Fruit fly (Drosophila melanogaster) whole organism, wandering third instar larva: Measurements from ENCODE around the gene Faf2.
A peak's percentile ranks its signal among the peaks of the same experiment; 100 is the strongest.

Source experiments
- Abd-B ChIP-seq: fragments of >200 bp; optimal IDR thresholded peaks from 2 replicates; lab custom pipeline; 2017; ENCODE audit warnings: missing biosample characterization, missing genetic modification characterization
- CG32264 ChIP-seq: fragments of 200-800 bp; sonication (Bioruptor generic); optimal IDR thresholded peaks from 2 replicates; lab custom pipeline; 2016; ENCODE audit warnings: missing biosample characterization, missing genetic modification characterization
- CG9705 ChIP-seq: fragments of 200-800 bp; sonication (Bioruptor generic); optimal IDR thresholded peaks from 2 replicates; lab custom pipeline; 2018; ENCODE audit warnings: missing biosample characterization, mild to moderate bottlenecking, missing genetic modification characterization
- CrebA ChIP-seq: fragments of 200-800 bp; sonication (Bioruptor generic); optimal IDR thresholded peaks from 2 replicates; lab custom pipeline; 2016; ENCODE audit warnings: missing biosample characterization, mild to moderate bottlenecking, missing genetic modification characterization, borderline replicate concordance
- Dfd ChIP-seq: fragments of >200 bp; optimal IDR thresholded peaks from 2 replicates; lab custom pipeline; 2017; ENCODE audit warnings: missing biosample characterization, missing genetic modification characterization
- Dif ChIP-seq: fragments of 200-275, 200-300 bp; sonication (Bioruptor generic); optimal IDR thresholded peaks from 2 replicates; lab custom pipeline; 2018; ENCODE audit warnings: missing biosample characterization, missing genetic modification characterization; ENCODE audit not compliant: partially characterized antibody
- GATAd ChIP-seq: sonication (Bioruptor generic); optimal IDR thresholded peaks from 2 replicates; lab custom pipeline; 2016; ENCODE audit warnings: missing biosample characterization, missing genetic modification characterization
- HLH106 ChIP-seq: fragments of 200-800 bp; optimal IDR thresholded peaks from 3 replicates; lab custom pipeline; 2019; ENCODE audit warnings: missing biosample characterization, mild to moderate bottlenecking, missing genetic modification characterization, moderate library complexity
- Hnf4 ChIP-seq: fragments of 200-800 bp; sonication (Bioruptor generic); optimal IDR thresholded peaks from 2 replicates; lab custom pipeline; 2016; ENCODE audit warnings: missing biosample characterization, mild to moderate bottlenecking, missing genetic modification characterization
- Hr78 ChIP-seq: fragments of >200 bp; optimal IDR thresholded peaks from 2 replicates; lab custom pipeline; 2017; ENCODE audit warnings: missing biosample characterization, missing genetic modification characterization
- Hr83 ChIP-seq: fragments of 200-300 bp; sonication (Bioruptor generic); optimal IDR thresholded peaks from 2 replicates; lab custom pipeline; 2016; ENCODE audit warnings: missing biosample characterization, mild to moderate bottlenecking, missing genetic modification characterization, moderate library complexity; ENCODE audit not compliant: poor library complexity, severe bottlenecking
- Jra ChIP-seq: sonication (Bioruptor generic); optimal IDR thresholded peaks from 2 replicates; lab custom pipeline; 2016; ENCODE audit warnings: missing biosample characterization, missing genetic modification characterization
- Mio ChIP-seq: sonication (Bioruptor generic); optimal IDR thresholded peaks from 2 replicates; lab custom pipeline; 2016; ENCODE audit warnings: missing biosample characterization, missing genetic modification characterization
- Myc ChIP-seq: fragments of >200 bp; optimal IDR thresholded peaks from 2 replicates; lab custom pipeline; 2017
- N ChIP-seq: fragments of >200 bp; optimal IDR thresholded peaks from 2 replicates; lab custom pipeline; 2018; ENCODE audit warnings: missing biosample characterization, missing external identifiers, missing genetic modification characterization
- OdsH ChIP-seq: fragments of 200-800 bp; sonication (Bioruptor generic); optimal IDR thresholded peaks from 2 replicates; lab custom pipeline; 2016; ENCODE audit warnings: missing biosample characterization, mild to moderate bottlenecking, missing genetic modification characterization
- Rel ChIP-seq, 2 experiments: fragments of 200-800 bp; sonication (Bioruptor generic) in 1 of 2; optimal IDR thresholded peaks; 2 replicates in 1 of 2; 3 replicates in 1 of 2; lab custom pipeline; 2016 to 2019; ENCODE audit warnings: mild to moderate bottlenecking in 2 of 2, missing biosample characterization in 2 of 2, missing genetic modification characterization in 2 of 2, moderate library complexity in 1 of 2
- Sp1 ChIP-seq: fragments of 200-800 bp; sonication (Bioruptor generic); optimal IDR thresholded peaks from 3 replicates; lab custom pipeline; 2019; ENCODE audit warnings: missing biosample characterization, mild to moderate bottlenecking, missing genetic modification characterization, moderate library complexity
- Vsx2 ChIP-seq: fragments of 200-300, 225-300 bp; sonication (Bioruptor generic); optimal IDR thresholded peaks from 2 replicates; lab custom pipeline; 2018; ENCODE audit warnings: missing biosample characterization, missing genetic modification characterization; ENCODE audit not compliant: partially characterized antibody
- br ChIP-seq: fragments of 200-800 bp; sonication (Bioruptor generic); optimal IDR thresholded peaks from 2 replicates; lab custom pipeline; 2016; ENCODE audit warnings: missing biosample characterization, missing genetic modification characterization
- brk ChIP-seq: fragments of 200-800 bp; sonication (Bioruptor generic); optimal IDR thresholded peaks from 2 replicates; lab custom pipeline; 2016; ENCODE audit warnings: missing biosample characterization, mild to moderate bottlenecking, missing genetic modification characterization
- dl ChIP-seq, 2 experiments: fragments of 175-275, 200-275 bp in 1 of 2; fragments of 200-275 bp in 1 of 2; sonication (Bioruptor generic); optimal IDR thresholded peaks; lab custom pipeline; 2018; ENCODE audit warnings: mild to moderate bottlenecking in 2 of 2, missing biosample characterization in 2 of 2, missing genetic modification characterization in 2 of 2, moderate library complexity in 2 of 2; ENCODE audit not compliant: partially characterized antibody in 2 of 2, insufficient read depth in 1 of 2
- dmrt93B ChIP-seq: fragments of 200-800 bp; sonication (Bioruptor generic); optimal IDR thresholded peaks from 2 replicates; lab custom pipeline; 2018; ENCODE audit warnings: missing biosample characterization, mild to moderate bottlenecking, missing genetic modification characterization
- dsf ChIP-seq: sonication (Bioruptor generic); optimal IDR thresholded peaks from 2 replicates; lab custom pipeline; 2016; ENCODE audit warnings: missing biosample characterization, missing genetic modification characterization, borderline replicate concordance
- ey ChIP-seq: fragments of 200-800 bp; sonication (Bioruptor generic); optimal IDR thresholded peaks from 2 replicates; lab custom pipeline; 2016; ENCODE audit warnings: missing biosample characterization, missing genetic modification characterization
- foxo ChIP-seq, 2 experiments: fragments of 200-800 bp; sonication (Bioruptor generic); optimal IDR thresholded peaks; 2 replicates in 1 of 2; 3 replicates in 1 of 2; lab custom pipeline; 2016 to 2017; ENCODE audit warnings: missing biosample characterization in 2 of 2, missing genetic modification characterization in 2 of 2
- fru ChIP-seq: fragments of 200-800 bp; sonication (Bioruptor generic); optimal IDR thresholded peaks from 3 replicates; lab custom pipeline; 2016; ENCODE audit warnings: missing biosample characterization, mild to moderate bottlenecking, missing genetic modification characterization
- h ChIP-seq: fragments of 200-800 bp; sonication (Bioruptor generic); optimal IDR thresholded peaks from 3 replicates; lab custom pipeline; 2016; ENCODE audit warnings: missing biosample characterization, mild to moderate bottlenecking, missing genetic modification characterization
- jim ChIP-seq: fragments of 175-275, 200-325 bp; sonication (Bioruptor generic); optimal IDR thresholded peaks from 2 replicates; lab custom pipeline; 2016; ENCODE audit warnings: missing biosample characterization, mild to moderate bottlenecking, missing genetic modification characterization
- lola ChIP-seq: fragments of >200 bp; optimal IDR thresholded peaks from 2 replicates; lab custom pipeline; 2017; ENCODE audit warnings: missing biosample characterization, missing genetic modification characterization
- pan ChIP-seq: fragments of >200 bp; optimal IDR thresholded peaks from 2 replicates; lab custom pipeline; 2017
- psq ChIP-seq: fragments of 200-800 bp; sonication (Bioruptor generic); optimal IDR thresholded peaks from 3 replicates; lab custom pipeline; 2017; ENCODE audit warnings: missing biosample characterization, mild to moderate bottlenecking, missing genetic modification characterization, moderate library complexity
- rgr ChIP-seq: fragments of 200-800 bp; sonication (Bioruptor generic); optimal IDR thresholded peaks from 3 replicates; lab custom pipeline; 2016; ENCODE audit warnings: missing biosample characterization, mild to moderate bottlenecking, missing genetic modification characterization
- sage ChIP-seq: fragments of 200-800 bp; sonication (Bioruptor generic); optimal IDR thresholded peaks from 2 replicates; lab custom pipeline; 2016; ENCODE audit warnings: missing biosample characterization, mild to moderate bottlenecking, missing genetic modification characterization
- sv ChIP-seq: fragments of 200-800 bp; sonication (Bioruptor generic); optimal IDR thresholded peaks from 3 replicates; lab custom pipeline; 2016; ENCODE audit warnings: missing biosample characterization, missing genetic modification characterization
- tai ChIP-seq: sonication (Bioruptor generic); optimal IDR thresholded peaks from 2 replicates; lab custom pipeline; 2016; ENCODE audit warnings: missing biosample characterization, missing genetic modification characterization
- usp ChIP-seq: fragments of >200 bp; optimal IDR thresholded peaks from 2 replicates; lab custom pipeline; 2017; ENCODE audit warnings: missing biosample characterization, missing genetic modification characterization
- woc ChIP-seq: sonication (Bioruptor generic); optimal IDR thresholded peaks from 2 replicates; lab custom pipeline; 2016; ENCODE audit warnings: missing biosample characterization, mild to moderate bottlenecking, missing genetic modification characterization

Faf2 gene

DNA sequence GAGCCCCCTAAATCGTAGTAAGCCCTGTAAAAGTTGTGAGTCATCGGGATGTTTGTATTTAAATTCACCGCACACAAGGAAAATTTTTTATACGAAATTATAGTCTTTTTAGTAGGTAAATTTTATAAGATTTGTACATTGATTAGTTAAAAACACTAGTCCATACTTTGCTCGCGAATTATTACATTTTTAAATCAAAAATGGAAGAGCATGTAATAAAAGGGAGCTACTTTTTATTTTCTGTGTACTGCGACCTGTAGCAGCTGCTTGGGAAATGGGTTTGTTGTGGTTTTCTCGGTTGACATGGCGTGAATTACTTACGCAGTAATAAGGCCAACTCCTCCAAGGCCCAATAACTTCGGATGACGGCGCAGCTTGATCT, 13.8 kb downstream of the Faf2 start:
- TF ChIP-seq Dfd (GFP tag; lab: Kevin White, UChicago) = no peak
- TF ChIP-seq N (GFP tag; lab: Kevin White, UChicago) = no peak
- TF ChIP-seq jim (GFP tag; lab: Kevin White, UChicago) = no peak
- no peak for TF ChIP-seq sage (GFP tag; lab: Kevin White, UChicago)
- no peak for TF ChIP-seq Hr78
- TF ChIP-seq foxo (GFP tag; optimal IDR thresholded peaks at IDR 0.05; lab: Kevin White, UChicago) = peak in 1 of 2 experiments; percentile 21
- TF ChIP-seq CG32264 (GFP tag; lab: Kevin White, UChicago) = no peak
- TF ChIP-seq OdsH (GFP tag; lab: Kevin White, UChicago) = no peak
- TF ChIP-seq h (GFP tag; lab: Kevin White, UChicago) = peak; percentile 9
- TF ChIP-seq Sp1 (GFP tag; lab: Kevin White, UChicago) = no peak
- TF ChIP-seq CG9705 = no peak
- TF ChIP-seq Jra (GFP tag; lab: Kevin White, UChicago) = peak; percentile 3
- peak; percentile 15 for TF ChIP-seq ey (GFP tag; lab: Kevin White, UChicago)
- no peak for TF ChIP-seq Rel (GFP tag; optimal IDR thresholded peaks at IDR 0.05; lab: Kevin White, UChicago)
- TF ChIP-seq Rel (tag; optimal IDR thresholded peaks at IDR 0.05; lab: Kevin White, UChicago) = no peak
- TF ChIP-seq rgr = peak; percentile 13
- no peak for TF ChIP-seq psq (GFP tag; lab: Kevin White, UChicago)
- TF ChIP-seq HLH106 = no peak
- TF ChIP-seq dmrt93B (GFP tag; lab: Kevin White, UChicago) = no peak
- TF ChIP-seq Mio (GFP tag; lab: Kevin White, UChicago) = no peak
- no peak for TF ChIP-seq Dif (GFP tag; lab: Kevin White, UChicago)
- TF ChIP-seq GATAd (GFP tag; lab: Kevin White, UChicago) = no peak
- TF ChIP-seq woc = no peak
- no peak for TF ChIP-seq dsf (GFP tag; lab: Kevin White, UChicago)
- no peak for TF ChIP-seq br (GFP tag; lab: Kevin White, UChicago)
- no peak for TF ChIP-seq dl (GFP tag; optimal IDR thresholded peaks at IDR 0.05; lab: Kevin White, UChicago; ENCODE audit: insufficient read depth in 1 of 2, partially characterized antibody in 2 of 2)
- peak; percentile 33 for TF ChIP-seq fru
- TF ChIP-seq Abd-B (GFP tag; lab: Kevin White, UChicago) = no peak
- no peak for TF ChIP-seq Hr83 (GFP tag; lab: Kevin White, UChicago)
- TF ChIP-seq Hnf4 (GFP tag; lab: Kevin White, UChicago) = peak; percentile 8
- no peak for TF ChIP-seq tai
- no peak for TF ChIP-seq brk
- no peak for TF ChIP-seq Vsx2 (GFP tag; lab: Kevin White, UChicago)
- no peak for TF ChIP-seq pan (lab: Kevin White, UChicago)
- no peak for TF ChIP-seq CrebA (GFP tag; lab: Kevin White, UChicago)
- no peak for TF ChIP-seq Myc (lab: Kevin White, UChicago)
- TF ChIP-seq lola (GFP tag; lab: Kevin White, UChicago) = no peak
- TF ChIP-seq usp (GFP tag; lab: Kevin White, UChicago) = no peak
- no peak for TF ChIP-seq sv (GFP tag; lab: Kevin White, UChicago)
- TF ChIP-seq, all 38 proteins: peak for 7

DNA sequence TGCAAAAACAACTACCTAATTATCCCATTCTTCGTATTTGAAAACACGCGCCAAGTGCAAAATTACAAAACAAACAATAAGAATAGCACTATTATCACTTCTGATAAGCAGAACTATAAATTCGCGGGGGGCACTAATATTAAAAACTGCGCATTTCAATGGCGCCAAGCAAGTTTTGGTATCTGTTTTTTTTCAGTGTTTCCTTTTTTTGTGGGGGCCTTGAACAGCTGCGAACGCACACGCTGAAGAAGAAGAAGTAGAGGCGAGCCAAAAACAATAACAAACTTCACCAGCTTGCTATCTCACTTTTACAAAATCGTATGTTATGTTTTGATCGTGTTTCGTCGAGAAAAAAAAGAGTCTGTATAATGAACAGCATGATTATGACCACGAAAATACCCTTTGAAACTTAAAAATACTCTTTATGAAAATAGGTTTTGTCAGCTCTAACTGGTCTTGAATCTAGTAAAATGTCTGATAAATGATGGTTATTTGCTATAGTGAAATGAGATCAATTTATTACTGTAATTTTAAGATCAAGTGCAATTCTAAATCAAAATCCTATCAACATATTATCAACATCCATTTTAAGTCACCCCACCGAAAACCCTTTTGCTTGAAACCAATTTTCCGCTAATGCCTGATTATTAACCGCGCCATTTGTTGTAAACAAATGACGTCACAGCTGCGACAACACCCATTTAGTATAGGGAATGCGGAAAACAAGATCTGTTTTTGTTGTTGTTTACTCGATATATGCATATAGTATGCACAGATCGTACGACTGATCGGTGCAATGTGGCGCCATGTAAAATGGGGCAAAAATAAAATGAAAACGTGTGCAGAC, 14.4 kb downstream of the Faf2 start:
- peak; percentile 57 for TF ChIP-seq woc
- no peak for TF ChIP-seq HLH106
- no peak for TF ChIP-seq Rel (GFP tag; optimal IDR thresholded peaks at IDR 0.05; lab: Kevin White, UChicago)
- peak; percentile 6 for TF ChIP-seq Rel (tag; optimal IDR thresholded peaks at IDR 0.05; lab: Kevin White, UChicago)
- peak; percentile 59 for TF ChIP-seq OdsH (GFP tag; lab: Kevin White, UChicago)
- TF ChIP-seq dl (GFP tag; optimal IDR thresholded peaks at IDR 0.05; lab: Kevin White, UChicago; ENCODE audit: insufficient read depth in 1 of 2, partially characterized antibody in 2 of 2) = no peak
- peak; percentile 63 for TF ChIP-seq Hr83 (GFP tag; lab: Kevin White, UChicago)
- TF ChIP-seq h (GFP tag; lab: Kevin White, UChicago) = peak; percentile 57
- TF ChIP-seq Hr78 = no peak
- peak; percentile 61 for TF ChIP-seq rgr
- TF ChIP-seq br (GFP tag; lab: Kevin White, UChicago) = peak; percentile 70
- peak; percentile 79 for TF ChIP-seq psq (GFP tag; lab: Kevin White, UChicago)
- peak in 1 of 2 experiments; percentile 66 for TF ChIP-seq foxo (GFP tag; optimal IDR thresholded peaks at IDR 0.05; lab: Kevin White, UChicago)
- peak; percentile 14 for TF ChIP-seq Sp1 (GFP tag; lab: Kevin White, UChicago)
- TF ChIP-seq ey (GFP tag; lab: Kevin White, UChicago) = peak; percentile 32
- TF ChIP-seq GATAd (GFP tag; lab: Kevin White, UChicago) = no peak
- peak; percentile 45 for TF ChIP-seq fru
- TF ChIP-seq Dif (GFP tag; lab: Kevin White, UChicago) = no peak
